Worm (Caenorhabditis elegans): ENCODE data around the gene usp-39.

DNA sequence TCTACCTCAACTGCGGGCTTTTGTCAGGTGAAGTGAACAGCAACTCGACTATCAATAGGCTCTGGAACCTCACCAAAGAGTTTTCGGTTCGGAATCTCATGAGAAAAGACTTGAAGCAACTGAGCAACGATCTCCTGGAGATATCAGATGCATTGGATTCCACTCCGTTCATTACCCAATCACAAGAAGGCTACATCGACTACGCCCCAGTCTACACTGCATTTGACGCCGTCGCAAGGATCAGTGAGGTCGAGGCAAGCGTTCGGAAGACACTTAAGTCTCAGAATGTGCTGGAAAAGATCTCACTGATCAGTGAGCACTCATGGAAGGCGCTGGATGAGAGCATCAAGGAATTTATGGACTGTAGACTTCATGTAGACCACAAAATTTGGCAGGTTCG is 13.1 kb downstream of the usp-39 start:
- no peak for TF ChIP-seq ztf-11 (tag; optimal IDR thresholded peaks at IDR 0.05)
- no peak for TF ChIP-seq ceh-82 (tag; optimal IDR thresholded peaks at IDR 0.05)
- TF ChIP-seq saeg-2 (GFP tag; IDR thresholded peaks at IDR 0.05): no peak
- no peak for TF ChIP-seq egl-27 (tag; optimal IDR thresholded peaks at IDR 0.05)

All from whole organism, L4 larva.